Fruit fly (Drosophila melanogaster) whole organism, embryonic: Measurements from ENCODE around the gene Gss1.

Experiments used
- B-H1 ChIP-seq: fragments of 200-800 bp; sonication (Bioruptor generic); IDR thresholded peaks from 3 replicates; pipeline ENCODE4 v1.3.6; 2022; ENCODE audit warnings: missing biosample characterization, missing genetic modification characterization
- Bdp1 ChIP-seq: fragments of 200-800 bp; sonication (Bioruptor generic); optimal IDR thresholded peaks from 3 replicates; lab custom pipeline; 2016; ENCODE audit warnings: missing biosample characterization, missing genetic modification characterization
- C15 ChIP-seq: fragments of 200-800 bp; sonication (Bioruptor generic); IDR thresholded peaks from 3 replicates; pipeline ENCODE4 v1.3.6; 2022; ENCODE audit warnings: missing biosample characterization, missing genetic modification characterization
- CG13775 ChIP-seq: fragments of 200-800 bp; sonication (Bioruptor generic); optimal IDR thresholded peaks from 3 replicates; lab custom pipeline; 2017; ENCODE audit warnings: missing biosample characterization, mild to moderate bottlenecking, missing genetic modification characterization
- CG13894 ChIP-seq: fragments of 200-800 bp; sonication (Bioruptor generic); optimal IDR thresholded peaks from 3 replicates; lab custom pipeline; 2018; ENCODE audit warnings: missing biosample characterization, mild to moderate bottlenecking, missing genetic modification characterization, moderate library complexity
- CG14441 ChIP-seq: fragments of 200-800 bp; sonication (Bioruptor generic); IDR thresholded peaks from 2 replicates; pipeline ENCODE4 v1.3.6; 2022; ENCODE audit warnings: missing biosample characterization, missing genetic modification characterization
- CG14710 ChIP-seq: fragments of 200-800 bp; sonication (Bioruptor generic); optimal IDR thresholded peaks from 3 replicates; lab custom pipeline; 2019; ENCODE audit warnings: missing biosample characterization, mild to moderate bottlenecking, missing genetic modification characterization, moderate library complexity
- CG17829 ChIP-seq: fragments of 200-800 bp; optimal IDR thresholded peaks from 2 replicates; lab custom pipeline; 2019; ENCODE audit warnings: missing biosample characterization, mild to moderate bottlenecking, missing genetic modification characterization, moderate library complexity
- CG18262 ChIP-seq: fragments of 200-800 bp; optimal IDR thresholded peaks from 3 replicates; lab custom pipeline; 2019; ENCODE audit warnings: missing biosample characterization, mild to moderate bottlenecking, missing genetic modification characterization, moderate library complexity
- CG18619 ChIP-seq: fragments of 200-800 bp; sonication (Bioruptor generic); optimal IDR thresholded peaks from 3 replicates; lab custom pipeline; 2017; ENCODE audit warnings: missing biosample characterization, mild to moderate bottlenecking, missing genetic modification characterization
- CG2129 ChIP-seq: fragments of 200-800 bp; sonication (Bioruptor generic); IDR thresholded peaks from 2 replicates; pipeline ENCODE4 v1.3.6; 2022; ENCODE audit warnings: missing biosample characterization, missing genetic modification characterization; ENCODE audit not compliant: partially characterized antibody
- CG3163 ChIP-seq: fragments of 200-800 bp; sonication (Bioruptor generic); optimal IDR thresholded peaks from 3 replicates; lab custom pipeline; 2016; ENCODE audit warnings: missing biosample characterization, missing genetic modification characterization
- CG34376 ChIP-seq: fragments of 200-800 bp; sonication (Bioruptor generic); optimal IDR thresholded peaks from 2 replicates; lab custom pipeline; 2018; ENCODE audit warnings: missing biosample characterization, mild to moderate bottlenecking, missing genetic modification characterization
- CG43689 ChIP-seq: fragments of 200-800 bp; sonication (Bioruptor generic); IDR thresholded peaks from 2 replicates; pipeline ENCODE4 v1.3.6; 2022; ENCODE audit warnings: missing biosample characterization, missing genetic modification characterization
- CG5180 ChIP-seq: fragments of 200-800 bp; sonication (Bioruptor generic); optimal IDR thresholded peaks from 3 replicates; lab custom pipeline; 2017; ENCODE audit warnings: missing biosample characterization, missing genetic modification characterization, mild to moderate bottlenecking, moderate library complexity, missing genetic modification reagents
- CG6272 ChIP-seq: fragments of 200-800 bp; sonication (Bioruptor generic); IDR thresholded peaks from 2 replicates; pipeline ENCODE4 v1.3.6; 2022; ENCODE audit warnings: missing biosample characterization, missing genetic modification characterization
- CG7928 ChIP-seq: fragments of 200-800 bp; sonication (Bioruptor generic); optimal IDR thresholded peaks from 2 replicates; lab custom pipeline; 2017; ENCODE audit warnings: missing biosample characterization, mild to moderate bottlenecking, missing genetic modification characterization
- CG9797 ChIP-seq: fragments of 200-800 bp; sonication (Bioruptor generic); optimal IDR thresholded peaks from 3 replicates; lab custom pipeline; 2018; ENCODE audit warnings: missing biosample characterization, mild to moderate bottlenecking, missing genetic modification characterization
- CkIIα-i1 ChIP-seq: fragments of 200-800 bp; sonication (Bioruptor generic); IDR thresholded peaks from 2 replicates; pipeline ENCODE4 v1.3.6; 2022; ENCODE audit warnings: missing biosample characterization, missing genetic modification characterization
- Dip3 ChIP-seq: fragments of 200-800 bp; sonication (Bioruptor generic); optimal IDR thresholded peaks from 3 replicates; lab custom pipeline; 2016; ENCODE audit warnings: missing biosample characterization, missing genetic modification characterization
- Dp ChIP-seq: fragments of 200-800 bp; sonication (Bioruptor generic); optimal IDR thresholded peaks from 2 replicates; lab custom pipeline; 2018; ENCODE audit warnings: missing biosample characterization, mild to moderate bottlenecking, missing genetic modification characterization, moderate library complexity
- HHEX ChIP-seq: fragments of 200-800 bp; sonication (Bioruptor generic); optimal IDR thresholded peaks from 3 replicates; lab custom pipeline; 2017; ENCODE audit warnings: missing biosample characterization, mild to moderate bottlenecking, missing genetic modification characterization, missing genetic modification reagents
- Hand ChIP-seq: fragments of 200-800 bp; sonication (Bioruptor generic); optimal IDR thresholded peaks from 2 replicates; lab custom pipeline; 2017; ENCODE audit warnings: mild to moderate bottlenecking, missing biosample characterization, missing genetic modification reagents, missing genetic modification characterization
- HmgZ ChIP-seq: fragments of 200-800 bp; sonication (Bioruptor generic); optimal IDR thresholded peaks from 2 replicates; lab custom pipeline; 2018; ENCODE audit warnings: missing biosample characterization, mild to moderate bottlenecking, missing genetic modification characterization
- Nf-YA ChIP-seq: fragments of 200-800 bp; sonication (Bioruptor generic); IDR thresholded peaks from 2 replicates; pipeline ENCODE4 v1.3.6; 2022; ENCODE audit warnings: missing biosample characterization, missing genetic modification characterization
- Pdp1 ChIP-seq, 2 experiments: fragments of 200-800 bp; sonication (Bioruptor generic); optimal IDR thresholded peaks; 3 replicates each; lab custom pipeline; 2016; ENCODE audit warnings: missing biosample characterization in 2 of 2, missing genetic modification characterization in 2 of 2, mild to moderate bottlenecking in 1 of 2, moderate library complexity in 1 of 2
- ac ChIP-seq: fragments of 200-800 bp; sonication (Bioruptor generic); optimal IDR thresholded peaks from 3 replicates; lab custom pipeline; 2017; ENCODE audit warnings: missing biosample characterization, mild to moderate bottlenecking, missing genetic modification characterization
- ap ChIP-seq: fragments of 200-800 bp; sonication (Bioruptor generic); IDR thresholded peaks from 2 replicates; pipeline ENCODE4 v1.3.6; 2022; ENCODE audit warnings: missing biosample characterization, missing genetic modification characterization
- corto ChIP-seq: fragments of 200-800 bp; sonication (Bioruptor generic); optimal IDR thresholded peaks from 2 replicates; lab custom pipeline; 2016; ENCODE audit warnings: missing biosample characterization, mild to moderate bottlenecking, missing genetic modification characterization, moderate library complexity
- dimm ChIP-seq: fragments of 200-800 bp; sonication (Bioruptor generic); IDR thresholded peaks from 2 replicates; pipeline ENCODE4 v1.3.6; 2022; ENCODE audit warnings: missing biosample characterization, missing genetic modification characterization
- fd102C ChIP-seq: fragments of 200-800 bp; sonication (Bioruptor generic); optimal IDR thresholded peaks from 2 replicates; lab custom pipeline; 2018; ENCODE audit warnings: missing biosample characterization, mild to moderate bottlenecking, missing genetic modification characterization, moderate library complexity
- fu2 ChIP-seq: fragments of 200-800 bp; sonication (Bioruptor generic); optimal IDR thresholded peaks from 2 replicates; lab custom pipeline; 2016; ENCODE audit warnings: missing biosample characterization, missing genetic modification characterization
- gcm2 ChIP-seq: fragments of 200-800 bp; sonication (Bioruptor generic); optimal IDR thresholded peaks from 2 replicates; lab custom pipeline; 2016; ENCODE audit warnings: missing biosample characterization, missing genetic modification characterization
- h ChIP-seq: fragments of >200 bp; optimal IDR thresholded peaks from 2 replicates; lab custom pipeline; 2017
- ham ChIP-seq: fragments of 200-800 bp; sonication (Bioruptor generic); IDR thresholded peaks from 2 replicates; pipeline ENCODE4 v1.3.6; 2022; ENCODE audit warnings: missing biosample characterization, missing genetic modification characterization
- her ChIP-seq: fragments of 200-800 bp; sonication (Bioruptor generic); optimal IDR thresholded peaks from 2 replicates; lab custom pipeline; 2016; ENCODE audit warnings: missing biosample characterization, missing genetic modification characterization
- jing ChIP-seq: fragments of 200-800 bp; sonication (Bioruptor generic); optimal IDR thresholded peaks from 2 replicates; lab custom pipeline; 2018; ENCODE audit warnings: missing biosample characterization, mild to moderate bottlenecking, missing genetic modification characterization
- kah ChIP-seq: fragments of 200-800 bp; sonication (Bioruptor generic); optimal IDR thresholded peaks from 2 replicates; lab custom pipeline; 2018; ENCODE audit warnings: missing biosample characterization, mild to moderate bottlenecking, missing genetic modification characterization
- lilli ChIP-seq: fragments of 200-800 bp; sonication (Bioruptor generic); optimal IDR thresholded peaks from 3 replicates; lab custom pipeline; 2016; ENCODE audit warnings: missing biosample characterization, missing genetic modification characterization
- lmd ChIP-seq: fragments of 200-800 bp; sonication (Bioruptor generic); IDR thresholded peaks from 2 replicates; pipeline ENCODE4 v1.3.6; 2022; ENCODE audit warnings: missing biosample characterization, missing genetic modification characterization
- lov ChIP-seq, 2 experiments: fragments of 200-800 bp in 1 of 2; fragments of >200 bp in 1 of 2; sonication (Bioruptor generic) in 1 of 2; IDR thresholded peaks in 1 of 2; optimal IDR thresholded peaks in 1 of 2; 2 replicates in 1 of 2; 3 replicates in 1 of 2; pipeline versions ENCODE4 v1.3.6 to Lab custom; 2017 to 2022; ENCODE audit warnings: missing biosample characterization in 1 of 2, missing genetic modification characterization in 1 of 2
- mam ChIP-seq: fragments of 200-800 bp; sonication (Bioruptor generic); optimal IDR thresholded peaks from 3 replicates; lab custom pipeline; 2016; ENCODE audit warnings: missing biosample characterization, missing genetic modification characterization
- nmo ChIP-seq: fragments of 200-800 bp; sonication (Bioruptor generic); optimal IDR thresholded peaks from 2 replicates; lab custom pipeline; 2018; ENCODE audit warnings: missing biosample characterization, mild to moderate bottlenecking, missing genetic modification characterization, moderate library complexity
- otp ChIP-seq: fragments of 200-800 bp; sonication (Bioruptor generic); IDR thresholded peaks from 3 replicates; pipeline ENCODE4, ENCODE4 v1.3.6; 2022; ENCODE audit warnings: missing biosample characterization, missing genetic modification characterization
- rib ChIP-seq: fragments of 200-800 bp; sonication (Bioruptor generic); IDR thresholded peaks from 2 replicates; pipeline ENCODE4 v1.3.6; 2022; ENCODE audit warnings: missing biosample characterization, missing genetic modification characterization
- run ChIP-seq: fragments of 200-800 bp; sonication (Bioruptor generic); optimal IDR thresholded peaks from 3 replicates; lab custom pipeline; 2018; ENCODE audit warnings: missing biosample characterization, mild to moderate bottlenecking, missing genetic modification characterization
- sd ChIP-seq: fragments of 200-800 bp; sonication (Bioruptor generic); optimal IDR thresholded peaks from 3 replicates; lab custom pipeline; 2018; ENCODE audit warnings: missing biosample characterization, mild to moderate bottlenecking, missing genetic modification characterization, moderate library complexity
- sens ChIP-seq: fragments of 200-800 bp; sonication (Bioruptor generic); peaks from one replicate; lab custom pipeline; 2016; ENCODE audit warnings: missing biosample characterization, missing genetic modification characterization
- seq ChIP-seq: fragments of 200-800 bp; sonication (Bioruptor generic); IDR thresholded peaks from 2 replicates; pipeline ENCODE4 v1.3.6; 2022; ENCODE audit warnings: missing biosample characterization, missing genetic modification characterization
- wek ChIP-seq: fragments of 200-800 bp; sonication (Bioruptor generic); optimal IDR thresholded peaks from 3 replicates; lab custom pipeline; 2018; ENCODE audit warnings: missing biosample characterization, mild to moderate bottlenecking, missing genetic modification characterization, moderate library complexity
- yki ChIP-seq: fragments of >200 bp; optimal IDR thresholded peaks from 3 replicates; lab custom pipeline; 2018
- z ChIP-seq: fragments of 200-800 bp; sonication (Bioruptor generic); IDR thresholded peaks from 3 replicates; pipeline ENCODE4 v1.3.6; 2022; ENCODE audit warnings: missing biosample characterization, missing genetic modification characterization
- zfh2 ChIP-seq: fragments of 200-800 bp; sonication (Bioruptor generic); optimal IDR thresholded peaks from 2 replicates; lab custom pipeline; 2016; ENCODE audit warnings: missing biosample characterization, missing genetic modification characterization

Gene Gss1

DNA sequence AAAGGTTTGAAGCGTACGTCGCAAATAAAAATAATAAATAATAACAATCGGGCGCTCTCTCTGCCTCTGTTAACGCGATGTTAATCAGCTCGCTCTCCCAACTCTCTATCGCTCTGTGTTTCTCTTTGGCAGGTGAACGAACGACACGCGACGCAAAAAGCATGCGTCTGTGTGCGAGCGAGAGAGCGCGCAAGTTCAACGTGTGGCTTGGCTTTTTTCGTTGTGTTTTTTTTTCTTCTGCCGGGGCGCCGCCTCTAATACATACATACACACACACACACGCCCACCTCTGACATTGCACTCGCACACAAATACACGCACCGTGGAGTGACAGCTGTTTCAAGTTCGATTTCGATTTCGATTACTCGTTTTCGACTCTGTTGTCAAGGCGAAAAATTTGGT lies 10.7 kb upstream of the Gss1 start (continued):
- TF ChIP-seq fu2 (GFP tag; lab: Kevin White, UChicago) (no peak), fd102C (no peak), yki (lab: Kevin White, UChicago) (peak; percentile 67), zfh2 (no peak), lilli (no peak), kah (GFP tag; lab: Kevin White, UChicago) (no peak), dimm (GFP tag; lab: Robert Waterston, UW) (no peak), Dip3 (GFP tag; lab: Kevin White, UChicago) (no peak), CG7928 (GFP tag; lab: Kevin White, UChicago) (no peak), Hand (GFP tag; lab: Kevin White, UChicago) (no peak), CG13775 (GFP tag; lab: Kevin White, UChicago) (no peak), Nf-YA (GFP tag; lab: Robert Waterston, UW) (no peak), lmd (GFP tag; lab: Robert Waterston, UW) (no peak), wek (no peak), nmo (no peak), CG9797 (GFP tag; lab: Kevin White, UChicago) (no peak), Bdp1 (GFP tag; lab: Kevin White, UChicago) (no peak), z (GFP tag; lab: Robert Waterston, UW) (no peak), sens (GFP tag; lab: Kevin White, UChicago) (no peak), CkIIα-i1 (no peak), CG14441 (GFP tag; lab: Robert Waterston, UW) (no peak), HHEX (GFP tag; lab: Kevin White, UChicago) (no peak), her (GFP tag; lab: Kevin White, UChicago) (no peak), h (lab: Kevin White, UChicago) (no peak), gcm2 (GFP tag; lab: Kevin White, UChicago) (no peak), rib (GFP tag; lab: Robert Waterston, UW) (peak; percentile 48; the same call in 1 of the 2 replicates), CG34376 (GFP tag; lab: Kevin White, UChicago) (no peak), Dp (GFP tag; lab: Kevin White, UChicago) (no peak), CG2129 (GFP tag; lab: Robert Waterston, UW) (no peak), HmgZ (no peak), mam (no peak), CG17829 (tag; lab: Kevin White, UChicago) (no peak), CG3163 (GFP tag; lab: Kevin White, UChicago) (peak; percentile 74), B-H1 (GFP tag; lab: Robert Waterston, UW) (no peak), CG18619 (GFP tag; lab: Kevin White, UChicago) (no peak), otp (GFP tag; lab: Robert Waterston, UW) (no peak), ac (GFP tag; lab: Kevin White, UChicago) (no peak), corto (peak; percentile 59), CG18262 (tag; lab: Kevin White, UChicago) (no peak), CG5180 (GFP tag; lab: Kevin White, UChicago) (no peak), CG14710 (tag; lab: Kevin White, UChicago) (no peak), CG43689 (no peak), jing (GFP tag; lab: Kevin White, UChicago) (no peak), sd (tag; lab: Kevin White, UChicago) (peak; percentile 48), run (tag; lab: Kevin White, UChicago) (no peak), Pdp1 (GFP tag; optimal IDR thresholded peaks at IDR 0.05; lab: Kevin White, UChicago) (no peak), CG13894 (tag; lab: Kevin White, UChicago) (no peak), CG6272 (GFP tag; lab: Robert Waterston, UW) (no peak), ap (GFP tag; lab: Robert Waterston, UW) (no peak), lov (optimal IDR thresholded peaks at IDR 0.05; lab: Kevin White, UChicago) (no peak), lov (GFP tag; IDR thresholded peaks at IDR 0.05; lab: Robert Waterston, UW) (no peak), C15 (GFP tag; lab: Robert Waterston, UW) (no peak), seq (no peak), ham (GFP tag; lab: Robert Waterston, UW) (no peak)
